Fruit fly (Drosophila melanogaster): ENCODE data around the gene Golgin84.

Golgin84 gene

DNA sequence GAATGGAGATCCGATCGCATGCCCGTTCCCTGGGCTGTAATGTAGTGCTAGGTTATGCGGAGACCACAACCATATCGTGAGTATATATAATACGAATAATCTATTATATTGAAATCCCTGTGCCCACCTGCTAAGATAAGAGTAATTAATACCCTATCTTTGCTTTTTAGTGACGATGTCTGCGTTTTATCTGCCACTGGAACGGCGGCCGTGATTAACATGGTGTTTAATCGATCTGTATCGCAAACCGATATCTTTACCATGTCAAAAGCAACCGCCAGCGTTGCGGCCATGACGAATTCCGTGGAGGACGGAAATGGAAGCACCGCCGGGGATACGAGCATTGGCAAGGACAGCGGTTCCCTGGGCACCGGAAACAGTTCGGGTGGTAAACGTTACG, 4.3 kb downstream of the Golgin84 start:
- no peak for TF ChIP-seq Mnt (GFP tag; optimal IDR thresholded peaks at IDR 0.05)
- TF ChIP-seq CG14711 (tag; optimal IDR thresholded peaks at IDR 0.05): no peak
- TF ChIP-seq CG12768 (GFP tag; optimal IDR thresholded peaks at IDR 0.05): no peak
- no peak for TF ChIP-seq toe (GFP tag; optimal IDR thresholded peaks at IDR 0.05)

- TF ChIP-seq Crg-1 (GFP tag; optimal IDR thresholded peaks at IDR 0.05): no peak
- TF ChIP-seq CG5204 (GFP tag; optimal IDR thresholded peaks at IDR 0.05): no peak
- TF ChIP-seq cnc (optimal IDR thresholded peaks at IDR 0.05): no peak
- TF ChIP-seq CG14711 (tag; optimal IDR thresholded peaks at IDR 0.05): peak; percentile 93
- TF ChIP-seq CG33017 (tag; optimal IDR thresholded peaks at IDR 0.05): no peak
- no peak for TF ChIP-seq kay (GFP tag; ENCODE audit: borderline replicate concordance)
- TF ChIP-seq CG11617 (GFP tag; optimal IDR thresholded peaks at IDR 0.05): peak; percentile 66
- no peak for TF ChIP-seq Clk (GFP tag; optimal IDR thresholded peaks at IDR 0.05)
- peak; percentile 48 for TF ChIP-seq Mnt (GFP tag; optimal IDR thresholded peaks at IDR 0.05)
- TF ChIP-seq CG7045 (GFP tag; optimal IDR thresholded peaks at IDR 0.05): no peak
- no peak for TF ChIP-seq toe (GFP tag; optimal IDR thresholded peaks at IDR 0.05)
- peak; percentile 31 for TF ChIP-seq CG1620 (GFP tag; optimal IDR thresholded peaks at IDR 0.05)
- peak; percentile 23 for TF ChIP-seq bab1 (GFP tag; optimal IDR thresholded peaks at IDR 0.05)
- TF ChIP-seq pad (GFP tag; optimal IDR thresholded peaks at IDR 0.05): peak; percentile 14
- peak; percentile 19 for TF ChIP-seq ovo (GFP tag; optimal IDR thresholded peaks at IDR 0.05)
- TF ChIP-seq CG12768 (GFP tag; optimal IDR thresholded peaks at IDR 0.05): peak; percentile 19
- TF ChIP-seq tj (GFP tag; optimal IDR thresholded peaks at IDR 0.05): no peak
- no peak for TF ChIP-seq cic (GFP tag; optimal IDR thresholded peaks at IDR 0.05)
- TF ChIP-seq CG7101 (tag; optimal IDR thresholded peaks at IDR 0.05): peak; percentile 59
- peak; percentile 46 for TF ChIP-seq Hr96 (GFP tag; optimal IDR thresholded peaks at IDR 0.05)
These were observed 9.1 kb downstream of the Golgin84 start, which contains the start of the genes CG5746 and CG6454 for dm6 chr3R:24348420-24349190. TSS of gene CG5746 (minus strand) at chr3R:24348791. TSS of gene CG6454 (plus strand) at chr3R:24349182.

dm6 chr3R:24341251-24341650, 16.5 kb downstream of the Golgin84 start, which contains the start of gene Ms:
TSS of gene Ms (plus strand) at chr3R:24341551.
- TF ChIP-seq CG7045 (GFP tag; optimal IDR thresholded peaks at IDR 0.05) (no peak), CG5204 (GFP tag; optimal IDR thresholded peaks at IDR 0.05) (no peak), CG12768 (GFP tag; optimal IDR thresholded peaks at IDR 0.05) (no peak), kay (GFP tag; ENCODE audit: borderline replicate concordance) (no peak), ovo (GFP tag; optimal IDR thresholded peaks at IDR 0.05) (no peak), CG11617 (GFP tag; optimal IDR thresholded peaks at IDR 0.05) (no peak), Hr96 (GFP tag; optimal IDR thresholded peaks at IDR 0.05) (no peak), cnc (optimal IDR thresholded peaks at IDR 0.05) (no peak), bab1 (GFP tag; optimal IDR thresholded peaks at IDR 0.05) (no peak), toe (GFP tag; optimal IDR thresholded peaks at IDR 0.05) (no peak), Clk (GFP tag; optimal IDR thresholded peaks at IDR 0.05) (no peak), pad (GFP tag; optimal IDR thresholded peaks at IDR 0.05) (no peak), CG33017 (tag; optimal IDR thresholded peaks at IDR 0.05) (no peak), Mnt (GFP tag; optimal IDR thresholded peaks at IDR 0.05) (no peak), tj (GFP tag; optimal IDR thresholded peaks at IDR 0.05) (no peak), CG14711 (tag; optimal IDR thresholded peaks at IDR 0.05) (no peak), cic (GFP tag; optimal IDR thresholded peaks at IDR 0.05) (no peak), CG7101 (tag; optimal IDR thresholded peaks at IDR 0.05) (no peak), Crg-1 (GFP tag; optimal IDR thresholded peaks at IDR 0.05) (no peak)

dm6 chr3R:24336622-24337021, 21.1 kb downstream of the Golgin84 start, which contains the start of gene CG6432:
TSS of gene CG6432 (plus strand) at chr3R:24336922.
- no peak for TF ChIP-seq cic (GFP tag; optimal IDR thresholded peaks at IDR 0.05)
- no peak for TF ChIP-seq CG11617 (GFP tag; optimal IDR thresholded peaks at IDR 0.05)
- TF ChIP-seq CG7101 (tag; optimal IDR thresholded peaks at IDR 0.05): no peak

DNA sequence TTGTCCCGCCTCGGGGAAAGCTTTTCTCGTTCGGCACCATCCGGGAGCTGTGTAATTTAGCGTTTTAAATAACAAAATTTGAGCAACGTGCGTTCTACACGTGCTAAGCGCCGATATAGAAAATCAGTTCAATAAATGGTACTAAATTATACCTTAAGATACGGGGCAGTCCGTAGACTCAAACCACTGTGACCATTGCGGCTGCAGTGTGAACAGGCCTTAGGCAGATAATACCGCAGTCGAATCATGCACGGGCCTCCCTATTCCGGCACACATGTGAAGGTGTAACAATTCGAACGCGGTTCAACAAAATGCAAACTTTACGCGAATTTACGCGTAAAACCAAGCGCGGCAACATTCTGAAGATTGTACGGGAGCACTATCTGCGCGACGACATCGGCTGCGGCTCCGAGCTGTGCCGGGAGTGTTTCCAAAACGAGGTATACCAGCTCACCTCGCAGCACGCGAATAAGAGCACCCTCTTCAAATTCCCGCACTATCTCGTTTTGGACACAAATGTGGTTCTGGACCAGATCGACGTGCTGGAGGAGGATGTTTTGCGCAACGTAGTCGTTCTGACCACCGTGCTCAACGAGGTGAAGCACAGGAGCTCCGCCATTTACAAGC, 24.4 kb downstream of the Golgin84 start, which contains the start of the genes Rrp5 and Dis3:
TSS of gene Rrp5 (minus strand) at position 135 of the 627 bp plus-strand sequence.
TSS of gene Dis3 (plus strand) at position 252 of the 627 bp plus-strand sequence.
- TF ChIP-seq cnc (optimal IDR thresholded peaks at IDR 0.05): no peak
- peak; percentile 15 for TF ChIP-seq CG11617 (GFP tag; optimal IDR thresholded peaks at IDR 0.05)
- TF ChIP-seq CG7101 (tag; optimal IDR thresholded peaks at IDR 0.05): no peak
- peak; percentile 99 for TF ChIP-seq Mnt (GFP tag; optimal IDR thresholded peaks at IDR 0.05)
- TF ChIP-seq Clk (GFP tag; optimal IDR thresholded peaks at IDR 0.05): no peak
- TF ChIP-seq Hr96 (GFP tag; optimal IDR thresholded peaks at IDR 0.05): no peak
- TF ChIP-seq pad (GFP tag; optimal IDR thresholded peaks at IDR 0.05): peak; percentile 11
- no peak for TF ChIP-seq CG33017 (tag; optimal IDR thresholded peaks at IDR 0.05)
- no peak for TF ChIP-seq kay (GFP tag; ENCODE audit: borderline replicate concordance)
- TF ChIP-seq CG14711 (tag; optimal IDR thresholded peaks at IDR 0.05): no peak
- TF ChIP-seq ovo (GFP tag; optimal IDR thresholded peaks at IDR 0.05): peak; percentile 16
- no peak for TF ChIP-seq CG5204 (GFP tag; optimal IDR thresholded peaks at IDR 0.05)
- peak; percentile 20 for TF ChIP-seq CG1620 (GFP tag; optimal IDR thresholded peaks at IDR 0.05)
- peak; percentile 30 for TF ChIP-seq cic (GFP tag; optimal IDR thresholded peaks at IDR 0.05)
- TF ChIP-seq Crg-1 (GFP tag; optimal IDR thresholded peaks at IDR 0.05): no peak
- no peak for TF ChIP-seq tj (GFP tag; optimal IDR thresholded peaks at IDR 0.05)
- TF ChIP-seq toe (GFP tag; optimal IDR thresholded peaks at IDR 0.05): no peak
- no peak for TF ChIP-seq CG12768 (GFP tag; optimal IDR thresholded peaks at IDR 0.05)
- no peak for TF ChIP-seq CG7045 (GFP tag; optimal IDR thresholded peaks at IDR 0.05)
- TF ChIP-seq bab1 (GFP tag; optimal IDR thresholded peaks at IDR 0.05): peak; percentile 4
